Fruit fly (Drosophila melanogaster) whole organism, adult: ENCODE data around the gene CG7054.
A peak's percentile ranks its signal among the peaks of the same experiment; 100 is the strongest.

ENCODE experiments used
- CG11617 ChIP-seq: fragments of 200-800 bp; sonication (Bioruptor generic); optimal IDR thresholded peaks from 2 replicates; lab custom pipeline; 2017; ENCODE audit warnings: mild to moderate bottlenecking, missing biosample characterization, missing genetic modification reagents, missing genetic modification characterization
- CG12768 ChIP-seq: fragments of 200-800 bp; sonication (Bioruptor generic); optimal IDR thresholded peaks from 2 replicates; lab custom pipeline; 2017; ENCODE audit warnings: missing biosample characterization, missing genetic modification characterization, mild to moderate bottlenecking, moderate library complexity, missing genetic modification reagents
- CG14711 ChIP-seq: fragments of 200-800 bp; sonication (Bioruptor generic); optimal IDR thresholded peaks from 2 replicates; lab custom pipeline; 2018; ENCODE audit warnings: missing biosample characterization, mild to moderate bottlenecking, missing genetic modification characterization, moderate library complexity
- CG1620 ChIP-seq: fragments of 200-800 bp; sonication (Bioruptor generic); optimal IDR thresholded peaks from 2 replicates; lab custom pipeline; 2016; ENCODE audit warnings: missing biosample characterization, missing genetic modification characterization
- CG33017 ChIP-seq: fragments of 200-800 bp; sonication (Bioruptor generic); optimal IDR thresholded peaks from 2 replicates; lab custom pipeline; 2018; ENCODE audit warnings: missing biosample characterization, mild to moderate bottlenecking, missing genetic modification characterization, moderate library complexity
- CG5204 ChIP-seq: fragments of 200-800 bp; sonication (Bioruptor generic); optimal IDR thresholded peaks from 2 replicates; lab custom pipeline; 2016; ENCODE audit warnings: missing biosample characterization, missing genetic modification characterization
- CG7045 ChIP-seq: fragments of 200-800 bp; sonication (Bioruptor generic); optimal IDR thresholded peaks from 2 replicates; lab custom pipeline; 2017; ENCODE audit warnings: missing biosample characterization, mild to moderate bottlenecking, missing genetic modification characterization
- CG7101 ChIP-seq: fragments of 200-800 bp; sonication (Bioruptor generic); optimal IDR thresholded peaks from 2 replicates; lab custom pipeline; 2018; ENCODE audit warnings: missing biosample characterization, mild to moderate bottlenecking, missing genetic modification characterization, moderate library complexity
- Clk ChIP-seq: fragments of 200-800 bp; sonication (Bioruptor generic); optimal IDR thresholded peaks from 2 replicates; lab custom pipeline; 2017; ENCODE audit warnings: missing biosample characterization, missing genetic modification characterization
- Crg-1 ChIP-seq: fragments of 200-800 bp; sonication (Bioruptor generic); optimal IDR thresholded peaks from 2 replicates; lab custom pipeline; 2016; ENCODE audit warnings: missing biosample characterization, missing genetic modification characterization
- Hr96 ChIP-seq: fragments of 200-800 bp; sonication (Bioruptor generic); optimal IDR thresholded peaks from 2 replicates; lab custom pipeline; 2016; ENCODE audit warnings: missing biosample characterization, missing genetic modification characterization
- Mnt ChIP-seq: fragments of 200-800 bp; sonication (Bioruptor generic); optimal IDR thresholded peaks from 2 replicates; lab custom pipeline; 2016; ENCODE audit warnings: missing biosample characterization, mild to moderate bottlenecking, missing genetic modification characterization
- bab1 ChIP-seq: fragments of 200-800 bp; sonication (Bioruptor generic); optimal IDR thresholded peaks from 3 replicates; lab custom pipeline; 2019; ENCODE audit warnings: missing biosample characterization, mild to moderate bottlenecking, missing genetic modification characterization, moderate library complexity
- cic ChIP-seq: fragments of 200-800 bp; sonication (Bioruptor generic); optimal IDR thresholded peaks from 2 replicates; lab custom pipeline; 2017; ENCODE audit warnings: missing biosample characterization, mild to moderate bottlenecking, missing genetic modification characterization, moderate library complexity
- cnc ChIP-seq, 2 experiments: fragments of >200 bp; optimal IDR thresholded peaks; 2 replicates each; lab custom pipeline; 2017
- kay ChIP-seq: fragments of 200-800 bp; sonication (Bioruptor generic); peaks from one replicate; lab custom pipeline; 2016; ENCODE audit warnings: missing biosample characterization, missing genetic modification characterization, borderline replicate concordance
- ovo ChIP-seq: fragments of 200-800 bp; sonication (Bioruptor generic); optimal IDR thresholded peaks from 2 replicates; lab custom pipeline; 2016; ENCODE audit warnings: missing biosample characterization, missing genetic modification characterization
- pad ChIP-seq: fragments of 200-800 bp; sonication (Bioruptor generic); optimal IDR thresholded peaks from 3 replicates; lab custom pipeline; 2017; ENCODE audit warnings: missing biosample characterization, missing genetic modification characterization, mild to moderate bottlenecking, moderate library complexity, missing genetic modification reagents
- tj ChIP-seq: fragments of 200-800 bp; sonication (Bioruptor generic); optimal IDR thresholded peaks from 3 replicates; lab custom pipeline; 2017; ENCODE audit warnings: missing biosample characterization, mild to moderate bottlenecking, missing genetic modification characterization, moderate library complexity
- toe ChIP-seq: fragments of 200-800 bp; sonication (Bioruptor generic); optimal IDR thresholded peaks from 2 replicates; lab custom pipeline; 2016; ENCODE audit warnings: missing biosample characterization, missing genetic modification characterization

CG7054 gene

dm6 chr3R:22456007-22456406 is 8.8 kb upstream of the CG7054 start:
- no peak for TF ChIP-seq CG1620 (GFP tag; lab: Kevin White, UChicago)
- no peak for TF ChIP-seq Hr96 (GFP tag; lab: Kevin White, UChicago)
- TF ChIP-seq bab1 (GFP tag; lab: Kevin White, UChicago) = no peak
- TF ChIP-seq pad (GFP tag; lab: Kevin White, UChicago) = no peak
- no peak for TF ChIP-seq toe (GFP tag; lab: Kevin White, UChicago)
- TF ChIP-seq cic (GFP tag; lab: Kevin White, UChicago) = no peak
- no peak for TF ChIP-seq Crg-1
- no peak for TF ChIP-seq Clk (GFP tag; lab: Kevin White, UChicago)
- TF ChIP-seq kay (GFP tag; lab: Kevin White, UChicago) = no peak
- no peak for TF ChIP-seq Mnt (GFP tag; lab: Kevin White, UChicago)
- no peak for TF ChIP-seq CG5204 (GFP tag; lab: Kevin White, UChicago)
- no peak for TF ChIP-seq CG7045
- no peak for TF ChIP-seq cnc (optimal IDR thresholded peaks at IDR 0.05; lab: Kevin White, UChicago)
- no peak for TF ChIP-seq CG11617
- no peak for TF ChIP-seq CG33017 (tag; lab: Kevin White, UChicago)
- TF ChIP-seq CG12768 (GFP tag; lab: Kevin White, UChicago) = no peak

dm6 chr3R:22461673-22462585 is 2.9 kb upstream of the CG7054 start, which contains the start of the genes Rpn7 and AP-2mu:
Gene Rpn7 (minus strand): TSS chr3R:22462054.
Gene AP-2mu (plus strand): TSS chr3R:22462455.
- TF ChIP-seq CG11617 = no peak
- no peak for TF ChIP-seq cic (GFP tag; lab: Kevin White, UChicago)
- TF ChIP-seq Mnt (GFP tag; lab: Kevin White, UChicago) = peak; percentile 16
- no peak for TF ChIP-seq bab1 (GFP tag; lab: Kevin White, UChicago)
- no peak for TF ChIP-seq CG14711 (tag; lab: Kevin White, UChicago)
- TF ChIP-seq toe (GFP tag; lab: Kevin White, UChicago) = no peak
- peak; percentile 4 for TF ChIP-seq tj (GFP tag; lab: Kevin White, UChicago)
- no peak for TF ChIP-seq CG33017 (tag; lab: Kevin White, UChicago)
- no peak for TF ChIP-seq Clk (GFP tag; lab: Kevin White, UChicago)
- TF ChIP-seq pad (GFP tag; lab: Kevin White, UChicago) = peak; percentile 37
- no peak for TF ChIP-seq CG7101 (tag; lab: Kevin White, UChicago)
- TF ChIP-seq kay (GFP tag; lab: Kevin White, UChicago) = peak; percentile 83
- no peak for TF ChIP-seq CG7045
- peak; percentile 61 to 73 for TF ChIP-seq cnc (optimal IDR thresholded peaks at IDR 0.05; lab: Kevin White, UChicago)
- no peak for TF ChIP-seq Hr96 (GFP tag; lab: Kevin White, UChicago)
- no peak for TF ChIP-seq ovo (GFP tag; lab: Kevin White, UChicago)
- no peak for TF ChIP-seq CG1620 (GFP tag; lab: Kevin White, UChicago)
- TF ChIP-seq CG12768 (GFP tag; lab: Kevin White, UChicago) = no peak
- TF ChIP-seq CG5204 (GFP tag; lab: Kevin White, UChicago) = no peak
- TF ChIP-seq Crg-1 = no peak

- TF ChIP-seq Hr96 (GFP tag; lab: Kevin White, UChicago) (no peak), tj (GFP tag; lab: Kevin White, UChicago) (peak; percentile 37), kay (GFP tag; lab: Kevin White, UChicago) (no peak), CG7101 (tag; lab: Kevin White, UChicago) (no peak), CG33017 (tag; lab: Kevin White, UChicago) (no peak)
These were observed 353 bp downstream of the CG7054 start for dm6 chr3R:22465138-22465537.

- TF ChIP-seq cnc (optimal IDR thresholded peaks at IDR 0.05; lab: Kevin White, UChicago) = no peak
- no peak for TF ChIP-seq CG7101 (tag; lab: Kevin White, UChicago)
- TF ChIP-seq cic (GFP tag; lab: Kevin White, UChicago) = no peak
- TF ChIP-seq Clk (GFP tag; lab: Kevin White, UChicago) = no peak
- TF ChIP-seq CG11617 = no peak
- no peak for TF ChIP-seq Mnt (GFP tag; lab: Kevin White, UChicago)
- no peak for TF ChIP-seq CG5204 (GFP tag; lab: Kevin White, UChicago)
- no peak for TF ChIP-seq ovo (GFP tag; lab: Kevin White, UChicago)
- no peak for TF ChIP-seq CG7045
- no peak for TF ChIP-seq Hr96 (GFP tag; lab: Kevin White, UChicago)
- no peak for TF ChIP-seq CG33017 (tag; lab: Kevin White, UChicago)
- TF ChIP-seq toe (GFP tag; lab: Kevin White, UChicago) = no peak
- no peak for TF ChIP-seq pad (GFP tag; lab: Kevin White, UChicago)
- TF ChIP-seq Crg-1 = no peak
- TF ChIP-seq CG12768 (GFP tag; lab: Kevin White, UChicago) = no peak
- no peak for TF ChIP-seq tj (GFP tag; lab: Kevin White, UChicago)
- TF ChIP-seq kay (GFP tag; lab: Kevin White, UChicago) = no peak
- no peak for TF ChIP-seq bab1 (GFP tag; lab: Kevin White, UChicago)
These were observed 1.3 kb downstream of the CG7054 start, which contains the start of gene Pebp1 for dm6 chr3R:22465984-22466530. Gene Pebp1 (plus strand): TSS chr3R:22466034.

dm6 chr3R:22467939-22468571 is 3.3 kb downstream of the CG7054 start, which contains the start of the genes CG5377 and Nrx-1:
Gene CG5377 (minus strand): TSS chr3R:22468157.
Gene Nrx-1 (plus strand): TSS chr3R:22468512.
- peak; percentile 60 for TF ChIP-seq bab1 (GFP tag; lab: Kevin White, UChicago)
- TF ChIP-seq cnc (optimal IDR thresholded peaks at IDR 0.05; lab: Kevin White, UChicago) = no peak
- TF ChIP-seq cic (GFP tag; lab: Kevin White, UChicago) = peak; percentile 19
- TF ChIP-seq Hr96 (GFP tag; lab: Kevin White, UChicago) = no peak
- TF ChIP-seq Crg-1 = no peak
- peak; percentile 79 for TF ChIP-seq ovo (GFP tag; lab: Kevin White, UChicago)
- no peak for TF ChIP-seq pad (GFP tag; lab: Kevin White, UChicago)
- TF ChIP-seq CG7045 = no peak
- no peak for TF ChIP-seq tj (GFP tag; lab: Kevin White, UChicago)
- no peak for TF ChIP-seq CG5204 (GFP tag; lab: Kevin White, UChicago)
- TF ChIP-seq kay (GFP tag; lab: Kevin White, UChicago) = peak; percentile 74
- TF ChIP-seq CG33017 (tag; lab: Kevin White, UChicago) = no peak
- no peak for TF ChIP-seq CG14711 (tag; lab: Kevin White, UChicago)
- no peak for TF ChIP-seq CG1620 (GFP tag; lab: Kevin White, UChicago)
- no peak for TF ChIP-seq Mnt (GFP tag; lab: Kevin White, UChicago)
- TF ChIP-seq CG12768 (GFP tag; lab: Kevin White, UChicago) = no peak
- no peak for TF ChIP-seq toe (GFP tag; lab: Kevin White, UChicago)
- TF ChIP-seq CG7101 (tag; lab: Kevin White, UChicago) = no peak
- no peak for TF ChIP-seq Clk (GFP tag; lab: Kevin White, UChicago)
- no peak for TF ChIP-seq CG11617
